Worm (Caenorhabditis elegans): ENCODE data around the gene M01A8.1.

DNA sequence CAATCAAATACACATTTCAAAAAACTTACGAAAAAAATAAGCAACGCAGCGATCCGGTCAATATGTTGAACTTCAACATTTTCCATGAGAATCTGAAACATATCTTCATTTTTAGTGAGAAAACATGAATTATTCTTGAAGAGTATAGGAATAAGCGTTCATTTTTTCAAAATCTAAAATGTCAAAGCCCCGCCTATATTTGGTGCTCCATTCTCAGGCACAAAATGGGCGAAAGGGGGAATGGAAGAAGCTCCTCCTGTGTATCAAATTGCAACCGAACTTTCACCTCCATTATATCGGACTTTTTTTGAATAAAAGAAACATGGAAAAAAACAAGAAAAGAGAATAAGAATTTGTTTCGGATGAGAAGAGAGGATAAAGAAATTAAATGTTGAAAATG, 49.5 kb downstream of the M01A8.1 start, which contains the start of gene srx-45:
- TF ChIP-seq nfya-1 (tag; optimal IDR thresholded peaks at IDR 0.05): no peak
- no peak for TF ChIP-seq pros-1 (tag; optimal IDR thresholded peaks at IDR 0.05)
- TF ChIP-seq elt-4 (tag; optimal IDR thresholded peaks at IDR 0.05): no peak
- TF ChIP-seq nhr-11 (tag; optimal IDR thresholded peaks at IDR 0.05): no peak
- TF ChIP-seq ceh-2 (tag; optimal IDR thresholded peaks at IDR 0.05): no peak
- TF ChIP-seq rnt-1 (tag; optimal IDR thresholded peaks at IDR 0.05): no peak
- no peak for TF ChIP-seq pqm-1 (tag; optimal IDR thresholded peaks at IDR 0.05)
- TF ChIP-seq fkh-10 (GFP tag; optimal IDR thresholded peaks at IDR 0.05): no peak
- TF ChIP-seq ama-1 (optimal IDR thresholded peaks at IDR 0.05): no peak
- no peak for TF ChIP-seq pag-3 (tag; optimal IDR thresholded peaks at IDR 0.05; ENCODE audit: borderline replicate concordance)
- TF ChIP-seq lim-6 (tag; optimal IDR thresholded peaks at IDR 0.05): no peak
- no peak for TF ChIP-seq hlh-8 (tag; optimal IDR thresholded peaks at IDR 0.05)
- no peak for TF ChIP-seq pha-4 (tag; optimal IDR thresholded peaks at IDR 0.05)

Data from whole organism, late embryonic.